Fruit fly (Drosophila melanogaster): Measurements from ENCODE around the gene chas.

The chas gene

dm6 chrX:17694873-17695446, 3.6 kb downstream of the chas start (continued):
- TF ChIP-seq grau (tag; optimal IDR thresholded peaks at IDR 0.05) (peak; percentile 24), corto (GFP tag; optimal IDR thresholded peaks at IDR 0.05) (no peak), ranshi (GFP tag; IDR thresholded peaks at IDR 0.05) (no peak), dmrt99B (tag; optimal IDR thresholded peaks at IDR 0.05) (peak; percentile 62), Dfd (GFP tag; optimal IDR thresholded peaks at IDR 0.05) (no peak), row (GFP tag; IDR thresholded peaks at IDR 0.05) (0 out of 3 replicates have a peak, but pooled peaks have one; percentile 22), pb (GFP tag; optimal IDR thresholded peaks at IDR 0.05) (no peak), HHEX (GFP tag; optimal IDR thresholded peaks at IDR 0.05) (peak; percentile 21), Kr (GFP tag; optimal IDR thresholded peaks at IDR 0.05) (no peak), crp (GFP tag; optimal IDR thresholded peaks at IDR 0.05) (no peak), MBD-R2 (GFP tag; IDR thresholded peaks at IDR 0.05) (no peak), CG3163 (GFP tag; optimal IDR thresholded peaks at IDR 0.05) (no peak), CG13296 (GFP tag; optimal IDR thresholded peaks at IDR 0.05) (peak; percentile 53), btn (GFP tag; optimal IDR thresholded peaks at IDR 0.05) (no peak), Meics (GFP tag; optimal IDR thresholded peaks at IDR 0.05) (peak; percentile 58), ems (GFP tag; optimal IDR thresholded peaks at IDR 0.05) (no peak), CG12155 (GFP tag; optimal IDR thresholded peaks at IDR 0.05) (no peak), CG16779 (GFP tag; IDR thresholded peaks at IDR 0.05) (no peak), CG5180 (GFP tag; optimal IDR thresholded peaks at IDR 0.05) (no peak), Doc2 (GFP tag; IDR thresholded peaks at IDR 0.05) (no peak), CG17328 (GFP tag; IDR thresholded peaks at IDR 0.05) (0 out of 2 replicates have a peak, but pooled peaks have one; percentile 20), Hey (tag; optimal IDR thresholded peaks at IDR 0.05) (no peak), tgo (GFP tag; IDR thresholded peaks at IDR 0.05) (peak; percentile 24; the same call in 1 of the 3 replicates), pan (optimal IDR thresholded peaks at IDR 0.05) (no peak), pan (GFP tag; optimal IDR thresholded peaks at IDR 0.05 in 1 of 2, IDR thresholded peaks at IDR 0.05 in 1 of 2) (no peak), fru (optimal IDR thresholded peaks at IDR 0.05) (no peak), D (optimal IDR thresholded peaks at IDR 0.05) (no peak), D (GFP tag; optimal IDR thresholded peaks at IDR 0.05) (no peak), CG3995 (GFP tag; optimal IDR thresholded peaks at IDR 0.05) (no peak), CG8388 (GFP tag; optimal IDR thresholded peaks at IDR 0.05) (no peak), CG33213 (GFP tag; optimal IDR thresholded peaks at IDR 0.05) (no peak), eyg (GFP tag; optimal IDR thresholded peaks at IDR 0.05) (no peak), kah (GFP tag; optimal IDR thresholded peaks at IDR 0.05) (no peak), CG14710 (tag; optimal IDR thresholded peaks at IDR 0.05) (peak; percentile 13), Camta (GFP tag; optimal IDR thresholded peaks at IDR 0.05) (no peak), ash1 (GFP tag; optimal IDR thresholded peaks at IDR 0.05) (no peak), danr (GFP tag; IDR thresholded peaks at IDR 0.05) (no peak), CG34224 (GFP tag; IDR thresholded peaks at IDR 0.05; ENCODE audit: partially characterized antibody) (no peak), z (GFP tag; IDR thresholded peaks at IDR 0.05) (no peak), CG14860 (GFP tag; IDR thresholded peaks at IDR 0.05; ENCODE audit: partially characterized antibody) (no peak), Hand (GFP tag; optimal IDR thresholded peaks at IDR 0.05) (no peak), fd102C (GFP tag; optimal IDR thresholded peaks at IDR 0.05) (no peak), CG31388 (GFP tag; optimal IDR thresholded peaks at IDR 0.05) (no peak), amos (GFP tag; IDR thresholded peaks at IDR 0.05; ENCODE audit: partially characterized antibody) (no peak), CG9727 (GFP tag; optimal IDR thresholded peaks at IDR 0.05) (peak; percentile 19), CG17829 (tag; optimal IDR thresholded peaks at IDR 0.05) (peak; percentile 23), fd64A (GFP tag; optimal IDR thresholded peaks at IDR 0.05) (no peak), nerfin-2 (GFP tag; IDR thresholded peaks at IDR 0.05; ENCODE audit: partially characterized antibody) (no peak), Oli (tag; optimal IDR thresholded peaks at IDR 0.05) (peak; percentile 39), ttk (GFP tag; IDR thresholded peaks at IDR 0.05) (no peak), ATbp (GFP tag; optimal IDR thresholded peaks at IDR 0.05) (no peak)

Measured in whole organism, embryonic.